Worm (Caenorhabditis elegans) whole organism, L2 larva: ENCODE data around the gene sri-47.

Experiments
- blmp-1 ChIP-seq: sonication (generic microtip); optimal IDR thresholded peaks from 2 replicates; lab custom pipeline; 2017; ENCODE audit warnings: missing genetic modification characterization, mild to moderate bottlenecking, missing compliant biosample characterization, antibody characterized with exemption, moderate library complexity; ENCODE audit not compliant: insufficient read depth
- elt-1 ChIP-seq: fragments of 150-350 bp; optimal IDR thresholded peaks from 2 replicates; lab custom pipeline; 2014; ENCODE audit warnings: missing biosample characterization, missing genetic modification characterization
- lin-39 ChIP-seq: fragments of 150-350 bp; optimal IDR thresholded peaks from 2 replicates; lab custom pipeline; 2014; ENCODE audit warnings: missing biosample characterization, missing genetic modification reagents, missing genetic modification characterization
- nhr-77 ChIP-seq: fragments of 150-350 bp; optimal IDR thresholded peaks from 2 replicates; lab custom pipeline; 2014; ENCODE audit warnings: missing biosample characterization, missing genetic modification characterization
- unc-62 ChIP-seq: fragments of 150-350 bp; optimal IDR thresholded peaks from 2 replicates; lab custom pipeline; 2014; ENCODE audit warnings: missing biosample characterization, missing genetic modification reagents, missing genetic modification characterization
- zag-1 ChIP-seq: fragments of 150-350 bp; optimal IDR thresholded peaks from 2 replicates; lab custom pipeline; 2014; ENCODE audit warnings: missing biosample characterization, missing genetic modification characterization

ce11 chrII:2686985-2687675, 30.4 kb downstream of the sri-47 start, which contains the start of the genes sup-9 and nspf-1:
- TF ChIP-seq zag-1 (tag; lab: Kevin White, UChicago) = no peak
- no peak for TF ChIP-seq blmp-1 (tag; lab: Kevin White, UChicago)
- TF ChIP-seq elt-1 (tag; lab: Kevin White, UChicago) = no peak
- TF ChIP-seq unc-62 (GFP tag; lab: Kevin White, UChicago) = no peak
- TF ChIP-seq lin-39 = no peak
- TF ChIP-seq nhr-77 (tag; lab: Kevin White, UChicago) = no peak
